Fruit fly (Drosophila melanogaster): ENCODE measurements around the gene 5PtaseI.

Gene 5PtaseI

DNA sequence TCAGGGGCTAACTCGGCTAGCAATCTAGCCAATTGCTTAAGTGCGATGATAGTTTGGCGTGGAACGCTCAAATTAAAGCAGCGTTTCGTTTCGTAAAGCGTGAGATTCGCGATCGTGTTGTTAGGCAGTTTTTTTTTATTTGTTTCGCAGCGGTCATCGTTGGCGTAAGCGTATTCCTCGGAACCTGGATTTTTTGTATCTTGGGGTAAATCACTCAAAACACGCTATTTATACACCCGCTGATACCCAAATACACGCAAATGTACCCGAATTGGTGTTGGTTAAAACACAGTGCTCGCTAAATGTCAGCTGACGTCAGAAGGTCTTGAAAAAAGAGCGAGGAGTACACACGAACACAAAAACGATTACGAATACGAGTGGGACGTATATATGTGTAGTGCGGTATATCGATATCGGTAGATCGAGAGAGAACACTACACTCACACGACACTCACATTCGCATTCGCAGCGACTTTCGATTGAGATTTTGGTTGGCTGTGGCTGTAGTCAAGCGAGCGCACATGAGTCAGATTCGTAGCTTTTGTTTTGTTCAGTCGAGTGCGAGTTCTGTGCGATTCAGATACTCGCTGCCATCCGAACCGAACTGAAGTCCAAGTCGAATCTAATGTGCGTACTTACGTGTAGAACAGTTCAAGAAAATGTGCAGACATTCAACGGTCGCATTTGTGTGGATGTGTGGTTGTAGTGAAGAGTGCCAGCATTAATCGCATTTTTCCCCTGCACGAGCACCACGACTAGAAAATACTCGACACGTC lies 5.0 kb upstream of the 5PtaseI start (continued):
- TF ChIP-seq crp (GFP tag; optimal IDR thresholded peaks at IDR 0.05) (peak in 1 of 2 experiments; percentile 56), ERR (GFP tag; optimal IDR thresholded peaks at IDR 0.05) (no peak), Tbp (GFP tag; optimal IDR thresholded peaks at IDR 0.05) (no peak), CG11085 (GFP tag; IDR thresholded peaks at IDR 0.05) (no peak), CG1024 (GFP tag; IDR thresholded peaks at IDR 0.05) (no peak), tgo (GFP tag; IDR thresholded peaks at IDR 0.05) (no peak), tx (GFP tag; optimal IDR thresholded peaks at IDR 0.05) (no peak), CG3407 (GFP tag; optimal IDR thresholded peaks at IDR 0.05) (no peak), CG9817 (tag; optimal IDR thresholded peaks at IDR 0.05) (no peak), CG6689 (GFP tag; IDR thresholded peaks at IDR 0.05) (no peak), ttk (GFP tag; IDR thresholded peaks at IDR 0.05) (no peak), HLH3B (GFP tag; IDR thresholded peaks at IDR 0.05) (no peak), lilli (GFP tag; optimal IDR thresholded peaks at IDR 0.05) (no peak), CG4282 (GFP tag; optimal IDR thresholded peaks at IDR 0.05) (no peak), CG12744 (GFP tag; optimal IDR thresholded peaks at IDR 0.05) (no peak), emc (GFP tag; optimal IDR thresholded peaks at IDR 0.05) (no peak), fd64A (GFP tag; optimal IDR thresholded peaks at IDR 0.05) (no peak), CG4730 (GFP tag; IDR thresholded peaks at IDR 0.05) (no peak), CG13624 (GFP tag; optimal IDR thresholded peaks at IDR 0.05) (no peak), gro (GFP tag; optimal IDR thresholded peaks at IDR 0.05) (peak; percentile 4), pan (optimal IDR thresholded peaks at IDR 0.05) (no peak), pan (GFP tag; optimal IDR thresholded peaks at IDR 0.05 in 1 of 2, IDR thresholded peaks at IDR 0.05 in 1 of 2) (no peak), CG2678 (tag; optimal IDR thresholded peaks at IDR 0.05) (no peak), CG7963 (GFP tag; IDR thresholded peaks at IDR 0.05; ENCODE audit: partially characterized antibody) (no peak), Dfd (GFP tag; optimal IDR thresholded peaks at IDR 0.05) (no peak), ftz-f1 (GFP tag; optimal IDR thresholded peaks at IDR 0.05) (peak; percentile 46), CG11723 (GFP tag; optimal IDR thresholded peaks at IDR 0.05) (no peak), CG43689 (GFP tag; IDR thresholded peaks at IDR 0.05) (no peak), Poxn (GFP tag; IDR thresholded peaks at IDR 0.05) (no peak), slbo (GFP tag; IDR thresholded peaks at IDR 0.05) (no peak), CG2889 (GFP tag; IDR thresholded peaks at IDR 0.05) (no peak), bigmax (GFP tag; optimal IDR thresholded peaks at IDR 0.05) (no peak), usp (GFP tag; optimal IDR thresholded peaks at IDR 0.05) (no peak), tup (GFP tag; optimal IDR thresholded peaks at IDR 0.05) (no peak), CG10462 (GFP tag; optimal IDR thresholded peaks at IDR 0.05) (no peak), seq (GFP tag; IDR thresholded peaks at IDR 0.05) (no peak), CG4707 (GFP tag; optimal IDR thresholded peaks at IDR 0.05) (no peak), shn (GFP tag; optimal IDR thresholded peaks at IDR 0.05) (no peak), CG2129 (GFP tag; IDR thresholded peaks at IDR 0.05; ENCODE audit: partially characterized antibody) (no peak), H15 (GFP tag; IDR thresholded peaks at IDR 0.05) (no peak), CG17359 (tag; optimal IDR thresholded peaks at IDR 0.05) (peak; percentile 13), Myb (GFP tag; optimal IDR thresholded peaks at IDR 0.05) (peak; percentile 9), CG7839 (tag; optimal IDR thresholded peaks at IDR 0.05) (no peak), pfk (GFP tag; optimal IDR thresholded peaks at IDR 0.05) (peak; percentile 94), wor (GFP tag; IDR thresholded peaks at IDR 0.05) (no peak), CG3281 (GFP tag; optimal IDR thresholded peaks at IDR 0.05) (peak; percentile 44), CG32532 (GFP tag; IDR thresholded peaks at IDR 0.05) (no peak), ewg (GFP tag; optimal IDR thresholded peaks at IDR 0.05) (no peak), ash1 (GFP tag; optimal IDR thresholded peaks at IDR 0.05) (no peak), otp (GFP tag; IDR thresholded peaks at IDR 0.05) (no peak), Atf3 (GFP tag; optimal IDR thresholded peaks at IDR 0.05) (peak; percentile 35)
